Worm (Caenorhabditis elegans) whole organism, L3 larva: Measurements from ENCODE around the gene alh-9.

Experiments
- elt-2 ChIP-seq: sonication (generic microtip); optimal IDR thresholded peaks from 2 replicates; lab custom pipeline; 2016; ENCODE audit warnings: missing genetic modification reagents, mild to moderate bottlenecking, missing genetic modification characterization, missing compliant biosample characterization
- nfya-1 ChIP-seq: sonication (generic microtip); optimal IDR thresholded peaks from 2 replicates; lab custom pipeline; 2017; ENCODE audit warnings: missing genetic modification characterization, mild to moderate bottlenecking, missing compliant biosample characterization, antibody characterized with exemption, moderate library complexity; ENCODE audit not compliant: insufficient read depth
- nhr-23 ChIP-seq: fragments of 150-350 bp; optimal IDR thresholded peaks from 2 replicates; lab custom pipeline; 2014; ENCODE audit warnings: missing biosample characterization, missing genetic modification reagents, missing genetic modification characterization
- nhr-25 ChIP-seq: sonication (generic microtip); optimal IDR thresholded peaks from 2 replicates; lab custom pipeline; 2017; ENCODE audit warnings: missing biosample characterization, missing genetic modification characterization
- snpc-4 ChIP-seq: fragments of 150-350 bp; optimal IDR thresholded peaks from 2 replicates; lab custom pipeline; 2014; ENCODE audit warnings: missing biosample characterization, missing genetic modification characterization
- unc-39 ChIP-seq: sonication (generic microtip); optimal IDR thresholded peaks from 4 replicates; lab custom pipeline; 2017; ENCODE audit warnings: missing biosample characterization, missing genetic modification characterization
- zag-1 ChIP-seq: fragments of 150-350 bp; optimal IDR thresholded peaks from 2 replicates; lab custom pipeline; 2014; ENCODE audit warnings: missing biosample characterization, missing genetic modification characterization

DNA sequence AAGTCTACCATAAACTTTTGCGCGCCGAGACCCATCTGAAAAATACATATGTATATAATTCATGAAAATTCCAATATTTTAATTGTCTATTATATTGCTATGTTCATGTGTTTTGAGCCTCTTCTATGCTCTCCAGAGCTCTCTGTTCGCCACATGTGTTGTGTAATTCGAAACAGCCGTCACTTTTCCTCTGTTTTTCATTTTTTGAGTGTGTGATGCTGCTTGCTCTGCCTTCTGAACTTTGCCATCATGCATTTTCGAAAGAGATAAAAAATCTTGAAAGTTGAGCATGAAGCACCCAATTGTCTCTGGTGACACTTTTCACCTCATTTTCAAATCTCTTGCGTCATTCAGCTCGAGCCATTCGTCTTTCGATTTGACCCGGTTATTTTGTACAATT lies 16.5 kb downstream of the alh-9 start:
- no peak for TF ChIP-seq zag-1 (tag; lab: Kevin White, UChicago)
- no peak for TF ChIP-seq nhr-25
- TF ChIP-seq snpc-4, result no peak
- TF ChIP-seq nfya-1 (tag; lab: Kevin White, UChicago), result no peak
- TF ChIP-seq elt-2 (tag; lab: Kevin White, UChicago), result no peak
- TF ChIP-seq unc-39, result no peak
- no peak for TF ChIP-seq nhr-23
